Worm (Caenorhabditis elegans): ENCODE measurements around the gene fubl-2.

DNA sequence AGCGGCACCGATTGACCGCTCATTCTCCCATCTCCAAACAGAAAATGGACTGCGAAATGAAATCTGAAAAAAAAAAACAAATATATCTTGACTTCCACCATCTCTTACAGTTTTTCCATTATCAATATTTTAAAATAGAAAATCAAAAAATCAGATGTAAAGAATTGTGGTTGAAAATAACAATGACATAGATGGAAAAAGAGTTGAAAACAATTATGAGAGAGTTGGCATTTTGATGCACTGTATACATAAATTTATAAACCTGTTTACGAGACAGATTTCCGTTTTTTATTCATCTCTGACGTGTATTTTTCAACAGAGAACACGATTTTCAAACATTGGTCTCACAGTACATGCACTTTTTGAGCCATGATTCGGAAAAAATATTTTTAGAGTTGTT is 6.9 kb downstream of the fubl-2 start, which contains the start of gene ZK418.7:
- TF ChIP-seq zag-1 (tag; optimal IDR thresholded peaks at IDR 0.05) (no peak), nhr-23 (tag; optimal IDR thresholded peaks at IDR 0.05) (no peak), pha-4 (tag; optimal IDR thresholded peaks at IDR 0.05) (no peak)
